Fruit fly (Drosophila melanogaster) whole organism: Measurements from ENCODE around the gene Pvf1.

Experiments
- CG8478 ChIP-seq: fragments of >200 bp; optimal IDR thresholded peaks from 2 replicates; lab custom pipeline; 2018; ENCODE audit warnings: inconsistent platforms
- Dll ChIP-seq: fragments of >200 bp; optimal IDR thresholded peaks from 2 replicates; lab custom pipeline; 2017
- EcR ChIP-seq, 2 experiments: fragments of >200 bp; optimal IDR thresholded peaks; 2 replicates each; lab custom pipeline; 2017; ENCODE audit warnings: missing biosample characterization in 2 of 2, missing genetic modification characterization in 2 of 2, missing genetic modification reagents in 2 of 2
- pan ChIP-seq: fragments of >200 bp; optimal IDR thresholded peaks from 2 replicates; lab custom pipeline; 2017
- psq ChIP-seq: fragments of >200 bp; optimal IDR thresholded peaks from 2 replicates; lab custom pipeline; 2017
- usp ChIP-seq: fragments of >200 bp; optimal IDR thresholded peaks from 2 replicates; lab custom pipeline; 2017; ENCODE audit warnings: missing biosample characterization, missing genetic modification characterization, mixed read lengths

DNA sequence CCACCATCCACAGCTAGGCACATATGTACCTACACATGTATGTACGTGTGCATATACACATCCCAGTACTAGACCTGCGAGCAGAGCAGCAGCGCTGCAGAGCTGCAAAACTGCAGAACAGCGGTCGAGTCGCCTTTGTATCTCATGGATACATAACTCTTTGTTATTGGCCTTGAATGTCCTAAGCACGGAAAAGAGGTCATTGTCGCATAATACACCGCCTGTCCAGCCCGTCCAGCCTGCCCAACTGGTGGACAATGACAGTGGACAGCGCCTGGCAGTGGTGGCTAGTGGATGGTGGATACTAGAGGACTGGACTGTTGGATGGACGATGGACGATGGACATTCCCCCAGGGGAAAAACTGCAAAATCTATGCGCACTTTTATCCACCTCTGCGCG, 31.2 kb upstream of the Pvf1 start:
- TF ChIP-seq CG8478 (lab: Kevin White, UChicago) (no peak), pan (no peak), usp (GFP tag; lab: Kevin White, UChicago) (no peak), Dll (no peak), EcR (GFP tag; optimal IDR thresholded peaks at IDR 0.05; lab: Kevin White, UChicago) (peak in 1 of 2 experiments; percentile 52), psq (lab: Kevin White, UChicago) (no peak)
